Fruit fly (Drosophila melanogaster): ENCODE data around the gene Pisd.
A peak's percentile ranks its signal among the peaks of the same experiment; 100 is the strongest.

DNA sequence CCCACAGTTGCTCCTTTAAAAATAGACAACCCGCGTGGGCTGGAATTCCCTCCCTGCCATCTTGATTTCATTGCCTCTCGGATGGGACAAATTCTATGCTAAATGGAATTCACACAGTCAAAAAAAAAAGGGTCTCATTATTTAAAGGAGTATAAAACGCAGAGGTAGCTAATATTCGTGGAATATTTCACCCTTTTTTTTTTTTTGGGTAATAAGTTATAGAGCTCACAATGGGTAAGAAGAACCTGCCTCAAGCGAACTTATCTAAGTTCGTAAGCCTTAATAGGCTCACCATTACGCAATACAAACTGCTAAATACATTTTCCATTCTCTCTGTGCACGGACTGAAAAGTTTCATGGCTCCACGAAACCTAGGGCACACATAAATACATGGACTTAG is 23.1 kb downstream of the Pisd start:
- TF ChIP-seq CG8301 (tag; optimal IDR thresholded peaks at IDR 0.05) (no peak), CG10348 (GFP tag; IDR thresholded peaks at IDR 0.05) (no peak), CG9948 (tag; optimal IDR thresholded peaks at IDR 0.05) (peak; percentile 33), CG17806 (tag; optimal IDR thresholded peaks at IDR 0.05) (peak; percentile 32), CG14655 (GFP tag; optimal IDR thresholded peaks at IDR 0.05) (peak; percentile 36), gl (tag; optimal IDR thresholded peaks at IDR 0.05) (no peak), Pif1B (GFP tag; optimal IDR thresholded peaks at IDR 0.05) (no peak)
